Worm (Caenorhabditis elegans): Measurements from ENCODE around the gene pxn-1.

The pxn-1 gene

ce11 chrV:8516426-8516825 is 21.7 kb downstream of the pxn-1 start:
- TF ChIP-seq ztf-29 (GFP tag; IDR thresholded peaks at IDR 0.05) (no peak), cog-1 (tag; optimal IDR thresholded peaks at IDR 0.05) (no peak), tab-1 (GFP tag; IDR thresholded peaks at IDR 0.05) (no peak), klf-2 (GFP tag; conservative IDR thresholded peaks at IDR 0.05) (no peak), ref-1 (GFP tag; conservative IDR thresholded peaks at IDR 0.05) (no peak), T22C8.4 (GFP tag; IDR thresholded peaks at IDR 0.05) (no peak), ztf-23 (GFP tag; IDR thresholded peaks at IDR 0.05) (no peak), med-1 (GFP tag; optimal IDR thresholded peaks at IDR 0.05; ENCODE audit: insufficient read depth) (no peak), flt-1 (GFP tag; IDR thresholded peaks at IDR 0.05) (no peak)

ce11 chrV:8517711-8518110 is 23.0 kb downstream of the pxn-1 start:
- TF ChIP-seq ztf-23 (GFP tag; IDR thresholded peaks at IDR 0.05) = no peak
- no peak for TF ChIP-seq T22C8.4 (GFP tag; IDR thresholded peaks at IDR 0.05)
- TF ChIP-seq klf-2 (GFP tag; conservative IDR thresholded peaks at IDR 0.05) = no peak
- TF ChIP-seq tab-1 (GFP tag; IDR thresholded peaks at IDR 0.05) = no peak
- TF ChIP-seq cog-1 (tag; optimal IDR thresholded peaks at IDR 0.05) = no peak
- TF ChIP-seq ztf-29 (GFP tag; IDR thresholded peaks at IDR 0.05) = no peak
- no peak for TF ChIP-seq flt-1 (GFP tag; IDR thresholded peaks at IDR 0.05)
- TF ChIP-seq med-1 (GFP tag; optimal IDR thresholded peaks at IDR 0.05; ENCODE audit: insufficient read depth) = no peak

- no peak for TF ChIP-seq T22C8.4 (GFP tag; IDR thresholded peaks at IDR 0.05)
- no peak for TF ChIP-seq klf-2 (GFP tag; conservative IDR thresholded peaks at IDR 0.05)
- no peak for TF ChIP-seq cog-1 (tag; optimal IDR thresholded peaks at IDR 0.05)
- TF ChIP-seq tab-1 (GFP tag; IDR thresholded peaks at IDR 0.05) = no peak
- no peak for TF ChIP-seq ztf-23 (GFP tag; IDR thresholded peaks at IDR 0.05)
- no peak for TF ChIP-seq med-1 (GFP tag; optimal IDR thresholded peaks at IDR 0.05; ENCODE audit: insufficient read depth)
- TF ChIP-seq flt-1 (GFP tag; IDR thresholded peaks at IDR 0.05) = no peak
- TF ChIP-seq ref-1 (GFP tag; conservative IDR thresholded peaks at IDR 0.05) = no peak
- TF ChIP-seq ztf-29 (GFP tag; IDR thresholded peaks at IDR 0.05) = no peak
These were observed 23.6 kb downstream of the pxn-1 start for ce11 chrV:8518283-8518682.

- TF ChIP-seq cog-1 (tag; optimal IDR thresholded peaks at IDR 0.05) (no peak), ztf-29 (GFP tag; IDR thresholded peaks at IDR 0.05) (no peak), tab-1 (GFP tag; IDR thresholded peaks at IDR 0.05) (no peak), ztf-23 (GFP tag; IDR thresholded peaks at IDR 0.05) (no peak), T22C8.4 (GFP tag; IDR thresholded peaks at IDR 0.05) (no peak), med-1 (GFP tag; optimal IDR thresholded peaks at IDR 0.05; ENCODE audit: insufficient read depth) (no peak), klf-2 (GFP tag; conservative IDR thresholded peaks at IDR 0.05) (no peak), flt-1 (GFP tag; IDR thresholded peaks at IDR 0.05) (no peak), ref-1 (GFP tag; conservative IDR thresholded peaks at IDR 0.05) (no peak)
These were observed 24.2 kb downstream of the pxn-1 start, which contains the start of gene F45F2.10 for ce11 chrV:8518822-8519392. F45F2.10 (minus strand) TSS chrV:8518872.

- TF ChIP-seq tab-1 (GFP tag; IDR thresholded peaks at IDR 0.05) = no peak
- TF ChIP-seq flt-1 (GFP tag; IDR thresholded peaks at IDR 0.05) = no peak
- TF ChIP-seq T22C8.4 (GFP tag; IDR thresholded peaks at IDR 0.05) = no peak
These were observed 26.3 kb downstream of the pxn-1 start, which contains the start of the genes F45F2.11 and otpl-7 for ce11 chrV:8520846-8521553. F45F2.11 (minus strand) TSS chrV:8520896. otpl-7 (plus strand) TSS chrV:8521503.

- TF ChIP-seq ztf-23 (GFP tag; IDR thresholded peaks at IDR 0.05) (no peak), cog-1 (tag; optimal IDR thresholded peaks at IDR 0.05) (no peak), ztf-29 (GFP tag; IDR thresholded peaks at IDR 0.05) (no peak), klf-2 (GFP tag; conservative IDR thresholded peaks at IDR 0.05) (no peak), tab-1 (GFP tag; IDR thresholded peaks at IDR 0.05) (no peak), ref-1 (GFP tag; conservative IDR thresholded peaks at IDR 0.05) (no peak), T22C8.4 (GFP tag; IDR thresholded peaks at IDR 0.05) (no peak), flt-1 (GFP tag; IDR thresholded peaks at IDR 0.05) (no peak), med-1 (GFP tag; optimal IDR thresholded peaks at IDR 0.05; ENCODE audit: insufficient read depth) (no peak)
These were observed 31.1 kb downstream of the pxn-1 start, which contains the start of gene otpl-6 for ce11 chrV:8525774-8526173. otpl-6 (plus strand) TSS chrV:8526074.

- no peak for TF ChIP-seq tab-1 (GFP tag; IDR thresholded peaks at IDR 0.05)
- no peak for TF ChIP-seq flt-1 (GFP tag; IDR thresholded peaks at IDR 0.05)
- TF ChIP-seq ztf-23 (GFP tag; IDR thresholded peaks at IDR 0.05) = no peak
- no peak for TF ChIP-seq med-1 (GFP tag; optimal IDR thresholded peaks at IDR 0.05; ENCODE audit: insufficient read depth)
- TF ChIP-seq T22C8.4 (GFP tag; IDR thresholded peaks at IDR 0.05) = no peak
- TF ChIP-seq klf-2 (GFP tag; conservative IDR thresholded peaks at IDR 0.05) = no peak
- no peak for TF ChIP-seq ztf-29 (GFP tag; IDR thresholded peaks at IDR 0.05)
- TF ChIP-seq ref-1 (GFP tag; conservative IDR thresholded peaks at IDR 0.05) = no peak
- no peak for TF ChIP-seq cog-1 (tag; optimal IDR thresholded peaks at IDR 0.05)
These were observed 34.5 kb downstream of the pxn-1 start, which contains the start of gene otpl-5 for ce11 chrV:8529219-8529618. otpl-5 (plus strand) TSS chrV:8529519.

- peak; percentile 77 for TF ChIP-seq flt-1 (GFP tag; IDR thresholded peaks at IDR 0.05)
These were observed 38.4 kb downstream of the pxn-1 start, which contains the start of the genes his-8 and his-7 for ce11 chrV:8533067-8533466. his-8 (minus strand) TSS chrV:8533086. his-7 (plus strand) TSS chrV:8533379.

ce11 chrV:8533916-8534315 is 39.2 kb downstream of the pxn-1 start:
- TF ChIP-seq klf-2 (GFP tag; conservative IDR thresholded peaks at IDR 0.05) (no peak), med-1 (GFP tag; optimal IDR thresholded peaks at IDR 0.05; ENCODE audit: insufficient read depth) (no peak), T22C8.4 (GFP tag; IDR thresholded peaks at IDR 0.05) (no peak)
